Fruit fly (Drosophila melanogaster): Measurements from ENCODE around the gene Wdr82.

dm6 chr2L:8394840-8395239 is 20.6 kb downstream of the Wdr82 start, which contains the start of gene Peritrophin-15b:
- TF ChIP-seq Sin3A (optimal IDR thresholded peaks at IDR 0.05) (no peak), ttk (optimal IDR thresholded peaks at IDR 0.05) (no peak), Myc (optimal IDR thresholded peaks at IDR 0.05) (no peak), h (optimal IDR thresholded peaks at IDR 0.05) (no peak)
